Worm (Caenorhabditis elegans) whole organism, mixed stage, embryonic: ENCODE results near the gene srh-255.

ENCODE experiments used
- M03D4.4 ChIP-seq: sonication (generic microtip); optimal IDR thresholded peaks from 2 replicates; lab custom pipeline; 2017; ENCODE audit warnings: mild to moderate bottlenecking, missing genetic modification characterization, missing compliant biosample characterization
- bed-3 ChIP-seq: fragments of 200-800 bp; sonication (Bioruptor generic); optimal IDR thresholded peaks from 3 replicates; lab custom pipeline; 2018; ENCODE audit warnings: mild to moderate bottlenecking, missing genetic modification characterization, moderate library complexity, missing compliant biosample characterization
- blmp-1 ChIP-seq: fragments of 150-350 bp; optimal IDR thresholded peaks from 2 replicates; lab custom pipeline; 2014; ENCODE audit warnings: missing biosample characterization, missing genetic modification characterization
- ceh-39 ChIP-seq: fragments of 150-350 bp; optimal IDR thresholded peaks from 2 replicates; lab custom pipeline; 2014; ENCODE audit warnings: missing biosample characterization, missing genetic modification characterization
- ceh-43 ChIP-seq: fragments of 200-800 bp; sonication (Bioruptor generic); optimal IDR thresholded peaks from 2 replicates; lab custom pipeline; 2018; ENCODE audit warnings: mild to moderate bottlenecking, missing genetic modification characterization, moderate library complexity, missing compliant biosample characterization
- ceh-83 ChIP-seq: fragments of 200-800 bp; sonication (Bioruptor generic); optimal IDR thresholded peaks from 2 replicates; lab custom pipeline; 2018; ENCODE audit warnings: mild to moderate bottlenecking, missing genetic modification characterization, missing compliant biosample characterization
- ces-1 ChIP-seq: fragments of 150-350 bp; optimal IDR thresholded peaks from 2 replicates; lab custom pipeline; 2014; ENCODE audit warnings: missing biosample characterization, missing genetic modification reagents, missing genetic modification characterization
- cnd-1 ChIP-seq: fragments of 200-800 bp; sonication (Bioruptor generic); optimal IDR thresholded peaks from 2 replicates; lab custom pipeline; 2018; ENCODE audit warnings: mild to moderate bottlenecking, missing genetic modification characterization, missing compliant biosample characterization
- drap-1 ChIP-seq: fragments of 200-800 bp; sonication (Bioruptor generic); optimal IDR thresholded peaks from 3 replicates; lab custom pipeline; 2018; ENCODE audit warnings: mild to moderate bottlenecking, missing genetic modification characterization, missing compliant biosample characterization
- elt-1 ChIP-seq: sonication (generic microtip); optimal IDR thresholded peaks from 2 replicates; lab custom pipeline; 2017; ENCODE audit warnings: missing genetic modification characterization, mild to moderate bottlenecking, missing compliant biosample characterization, antibody characterized with exemption, moderate library complexity, borderline replicate concordance; ENCODE audit not compliant: insufficient read depth
- elt-3 ChIP-seq: fragments of 150-350 bp; optimal IDR thresholded peaks from 2 replicates; lab custom pipeline; 2014; ENCODE audit warnings: missing biosample characterization, missing genetic modification characterization
- ham-2 ChIP-seq: fragments of 200-800 bp; sonication (Bioruptor generic); optimal IDR thresholded peaks from 2 replicates; lab custom pipeline; 2018; ENCODE audit warnings: mild to moderate bottlenecking, missing genetic modification characterization, missing compliant biosample characterization
- hlh-1 ChIP-seq: fragments of 150-350 bp; optimal IDR thresholded peaks from 2 replicates; lab custom pipeline; 2014; ENCODE audit warnings: missing biosample characterization, missing genetic modification reagents, missing genetic modification characterization
- lin-32 ChIP-seq: fragments of 200-800 bp; sonication (Bioruptor generic); optimal IDR thresholded peaks from 2 replicates; lab custom pipeline; 2018; ENCODE audit warnings: mild to moderate bottlenecking, missing genetic modification characterization, missing compliant biosample characterization
- lsy-2 ChIP-seq: fragments of 150-350 bp; optimal IDR thresholded peaks from 2 replicates; lab custom pipeline; 2014; ENCODE audit warnings: missing biosample characterization, missing genetic modification characterization
- mep-1 ChIP-seq: fragments of 150-350 bp; optimal IDR thresholded peaks from 2 replicates; lab custom pipeline; 2017; ENCODE audit warnings: missing biosample characterization, missing genetic modification reagents, missing genetic modification characterization, inconsistent platforms
- mls-2 ChIP-seq: sonication (generic microtip); optimal IDR thresholded peaks from 2 replicates; lab custom pipeline; 2016; ENCODE audit warnings: mild to moderate bottlenecking, missing genetic modification characterization, moderate library complexity, missing compliant biosample characterization
- nhr-12 ChIP-seq: fragments of 150-350 bp; optimal IDR thresholded peaks from 2 replicates; lab custom pipeline; 2014; ENCODE audit warnings: missing biosample characterization, missing genetic modification characterization
- nhr-2 ChIP-seq: fragments of 150-350 bp; optimal IDR thresholded peaks from 2 replicates; lab custom pipeline; 2014; ENCODE audit warnings: missing biosample characterization, missing genetic modification characterization
- nhr-237 ChIP-seq: fragments of 150-350 bp; optimal IDR thresholded peaks from 2 replicates; lab custom pipeline; 2014; ENCODE audit warnings: missing biosample characterization, missing genetic modification characterization
- nhr-28 ChIP-seq: fragments of 150-350 bp; optimal IDR thresholded peaks from 2 replicates; lab custom pipeline; 2014; ENCODE audit warnings: missing biosample characterization, missing genetic modification characterization
- nhr-76 ChIP-seq: sonication (generic microtip); optimal IDR thresholded peaks from 2 replicates; lab custom pipeline; 2017; ENCODE audit warnings: missing biosample characterization, missing genetic modification characterization
- pha-4 ChIP-seq: fragments of 150-350 bp; optimal IDR thresholded peaks from 2 replicates; lab custom pipeline; 2018; ENCODE audit warnings: missing biosample characterization, missing genetic modification reagents, missing genetic modification characterization
- sem-2 ChIP-seq: fragments of 200-800 bp; sonication (Bioruptor generic); optimal IDR thresholded peaks from 2 replicates; lab custom pipeline; 2018; ENCODE audit warnings: mild to moderate bottlenecking, missing genetic modification characterization, missing compliant biosample characterization
- snpc-4 ChIP-seq: fragments of 150-350 bp; optimal IDR thresholded peaks from 2 replicates; lab custom pipeline; 2014; ENCODE audit warnings: missing biosample characterization, missing genetic modification characterization
- sptf-1 ChIP-seq: sonication (generic microtip); optimal IDR thresholded peaks from 2 replicates; lab custom pipeline; 2017; ENCODE audit warnings: mild to moderate bottlenecking, missing genetic modification characterization, moderate library complexity, missing compliant biosample characterization
- unc-120 ChIP-seq: sonication (generic microtip); optimal IDR thresholded peaks from 2 replicates; lab custom pipeline; 2017; ENCODE audit warnings: missing genetic modification characterization, missing compliant biosample characterization; ENCODE audit not compliant: poor library complexity, severe bottlenecking
- ztf-11 ChIP-seq: fragments of 150-350 bp; optimal IDR thresholded peaks from 2 replicates; lab custom pipeline; 2014; ENCODE audit warnings: missing biosample characterization, missing genetic modification characterization

srh-255 gene

DNA sequence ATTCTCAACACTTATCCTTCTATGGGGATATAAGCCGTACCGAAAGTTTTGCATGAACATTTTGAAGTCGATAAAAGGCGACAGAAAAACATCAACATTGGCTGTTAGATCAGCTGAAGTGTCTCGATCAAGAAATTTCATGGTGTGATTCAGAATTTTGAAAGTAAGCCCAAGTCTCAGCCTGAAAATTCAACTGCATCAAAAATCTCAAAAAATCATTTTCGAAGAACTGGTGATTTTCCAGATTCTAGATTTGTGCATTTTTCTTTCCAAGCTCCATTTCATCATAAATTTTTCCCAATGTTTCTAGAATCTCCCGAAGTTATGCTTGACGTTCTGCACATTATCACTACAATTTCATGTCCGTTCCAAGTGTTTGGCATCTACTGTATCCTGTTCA lies at the start of gene srh-255:
Gene srh-255, plus strand, starts transcription at position 301 of the 400 bp plus-strand sequence.
- TF ChIP-seq nhr-12 (tag; lab: Kevin White, UChicago): no peak
- no peak for TF ChIP-seq ceh-43
- TF ChIP-seq M03D4.4 (tag; lab: Kevin White, UChicago): no peak
- TF ChIP-seq lin-32 (GFP tag; lab: Kevin White, UChicago): no peak
- no peak for TF ChIP-seq ceh-83 (GFP tag; lab: Kevin White, UChicago)
- no peak for TF ChIP-seq nhr-2
- TF ChIP-seq cnd-1 (tag; lab: Kevin White, UChicago): no peak

DNA sequence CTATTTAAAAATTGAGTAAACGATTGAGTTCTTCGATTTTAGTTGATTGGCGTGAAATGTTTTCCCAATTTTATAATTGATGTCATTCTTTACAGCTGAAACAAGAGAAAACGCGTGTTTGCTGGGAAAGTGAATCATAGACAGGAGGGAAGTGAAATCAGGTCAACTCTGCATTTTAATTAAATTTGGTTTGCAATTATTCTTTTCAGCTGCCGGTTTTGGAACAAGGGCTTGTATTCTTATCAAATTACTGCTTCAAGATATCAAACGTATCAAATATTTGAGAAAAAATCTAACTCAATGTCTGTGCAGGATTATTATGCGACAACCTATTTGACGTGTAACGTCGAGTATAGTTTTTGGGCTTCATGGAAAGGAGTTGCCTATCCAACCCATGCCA lies 48.0 kb upstream of the srh-255 start, which contains the start of gene srh-97:
Gene srh-97, plus strand, starts transcription at position 301 of the 400 bp plus-strand sequence.
- TF ChIP-seq nhr-12 (tag; lab: Kevin White, UChicago) (no peak), unc-120 (no peak), ceh-39 (tag; lab: Kevin White, UChicago) (no peak), ztf-11 (tag; lab: Kevin White, UChicago) (no peak), ces-1 (GFP tag; lab: Kevin White, UChicago) (no peak), ceh-43 (no peak), ham-2 (GFP tag; lab: Kevin White, UChicago) (no peak), mep-1 (no peak)

DNA sequence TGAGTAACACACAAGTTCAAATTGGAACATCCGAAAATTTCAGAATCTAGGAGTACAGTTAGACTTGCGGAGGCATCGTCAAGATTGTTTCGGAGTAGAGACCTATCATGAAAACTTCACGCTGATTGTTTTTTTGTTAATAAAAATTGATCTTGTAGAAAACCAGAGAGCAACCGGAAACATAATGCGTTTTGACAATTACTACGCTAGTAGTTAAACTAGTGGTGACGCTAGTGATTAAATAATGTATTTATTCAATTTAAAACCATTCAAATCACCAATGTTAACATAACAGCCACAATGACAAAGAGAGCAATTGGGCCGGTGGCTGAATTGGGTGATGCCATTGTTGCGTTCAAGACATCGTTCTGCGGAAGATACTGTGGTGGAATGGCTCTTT lies 45.1 kb upstream of the srh-255 start, which contains the start of gene F49H6.17:
Gene F49H6.17, plus strand, starts transcription at position 301 of the 400 bp plus-strand sequence.
- TF ChIP-seq bed-3 (GFP tag; lab: Kevin White, UChicago): no peak
- no peak for TF ChIP-seq ceh-43
- no peak for TF ChIP-seq cnd-1 (tag; lab: Kevin White, UChicago)
- TF ChIP-seq snpc-4 (tag; lab: Kevin White, UChicago): no peak
- TF ChIP-seq mls-2: no peak
- no peak for TF ChIP-seq hlh-1 (tag; lab: Kevin White, UChicago)
- no peak for TF ChIP-seq M03D4.4 (tag; lab: Kevin White, UChicago)
- TF ChIP-seq, all 35 proteins: peak for 0

ce11 chrV:17021361-17021760 lies 43.4 kb upstream of the srh-255 start, which contains the start of gene F49H6.12:
TSS of gene F49H6.12 (minus strand) at chrV:17021461.
- TF ChIP-seq ztf-11 (tag; lab: Kevin White, UChicago) (no peak), cnd-1 (tag; lab: Kevin White, UChicago) (no peak), unc-120 (no peak), nhr-237 (tag; lab: Kevin White, UChicago) (no peak), drap-1 (GFP tag; lab: Kevin White, UChicago) (no peak), blmp-1 (tag; lab: Kevin White, UChicago) (no peak), elt-1 (no peak), sem-2 (GFP tag; lab: Kevin White, UChicago) (no peak), lsy-2 (tag; lab: Kevin White, UChicago) (no peak), bed-3 (GFP tag; lab: Kevin White, UChicago) (no peak), pha-4 (no peak), nhr-12 (tag; lab: Kevin White, UChicago) (no peak), M03D4.4 (tag; lab: Kevin White, UChicago) (no peak), ceh-39 (tag; lab: Kevin White, UChicago) (no peak), mep-1 (no peak), nhr-76 (tag; lab: Kevin White, UChicago) (no peak), elt-3 (tag; lab: Kevin White, UChicago) (no peak)

ce11 chrV:17022613-17023322 lies 42.0 kb upstream of the srh-255 start, which contains the start of the genes F49H6.8 and F49H6.5:
TSS of gene F49H6.8 (minus strand) at chrV:17022663.
TSS of gene F49H6.5 (plus strand) at chrV:17023241.
- TF ChIP-seq ceh-83 (GFP tag; lab: Kevin White, UChicago) (no peak), ceh-39 (tag; lab: Kevin White, UChicago) (no peak), unc-120 (no peak), nhr-237 (tag; lab: Kevin White, UChicago) (no peak), M03D4.4 (tag; lab: Kevin White, UChicago) (no peak), lsy-2 (tag; lab: Kevin White, UChicago) (no peak), sptf-1 (tag; lab: Kevin White, UChicago) (no peak), sem-2 (GFP tag; lab: Kevin White, UChicago) (no peak), elt-3 (tag; lab: Kevin White, UChicago) (no peak), pha-4 (no peak), drap-1 (GFP tag; lab: Kevin White, UChicago) (no peak), ces-1 (GFP tag; lab: Kevin White, UChicago) (no peak), lin-32 (GFP tag; lab: Kevin White, UChicago) (no peak), cnd-1 (tag; lab: Kevin White, UChicago) (no peak), nhr-12 (tag; lab: Kevin White, UChicago) (no peak), ztf-11 (tag; lab: Kevin White, UChicago) (no peak), nhr-28 (tag; lab: Kevin White, UChicago) (no peak), ham-2 (GFP tag; lab: Kevin White, UChicago) (no peak)
